Fruit fly (Drosophila melanogaster) whole organism: ENCODE results near the gene CG11999.

Experiments used
- CG8478 ChIP-seq: fragments of >200 bp; optimal IDR thresholded peaks from 2 replicates; lab custom pipeline; 2018; ENCODE audit warnings: inconsistent platforms
- Dll ChIP-seq: fragments of >200 bp; optimal IDR thresholded peaks from 2 replicates; lab custom pipeline; 2017
- EcR ChIP-seq, 2 experiments: fragments of >200 bp; optimal IDR thresholded peaks; 2 replicates each; lab custom pipeline; 2017; ENCODE audit warnings: missing biosample characterization in 2 of 2, missing genetic modification characterization in 2 of 2, missing genetic modification reagents in 2 of 2
- pan ChIP-seq: fragments of >200 bp; optimal IDR thresholded peaks from 2 replicates; lab custom pipeline; 2017
- psq ChIP-seq: fragments of >200 bp; optimal IDR thresholded peaks from 2 replicates; lab custom pipeline; 2017
- usp ChIP-seq: fragments of >200 bp; optimal IDR thresholded peaks from 2 replicates; lab custom pipeline; 2017; ENCODE audit warnings: missing biosample characterization, missing genetic modification characterization, mixed read lengths

CG11999 gene

DNA sequence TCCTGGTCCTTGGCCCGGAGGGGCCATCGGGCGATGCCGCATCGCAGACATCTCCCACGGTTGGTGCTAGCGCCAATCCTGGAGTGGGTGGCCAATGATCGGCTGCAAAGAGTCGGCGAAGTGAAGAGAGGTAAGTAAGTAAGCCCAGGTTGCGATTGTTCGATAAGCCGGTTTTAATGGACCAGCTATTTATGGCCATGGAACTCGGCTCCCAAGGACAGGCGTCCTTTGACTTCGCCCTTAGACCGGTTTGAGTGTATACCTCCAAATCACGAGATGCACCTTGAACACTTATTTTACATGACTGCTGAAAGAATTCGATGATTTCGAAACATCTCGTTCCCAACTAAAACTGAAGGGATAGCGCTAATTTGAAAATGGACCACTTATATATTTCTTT lies 31.2 kb upstream of the CG11999 start:
- TF ChIP-seq psq (lab: Kevin White, UChicago) (no peak), usp (GFP tag; lab: Kevin White, UChicago) (no peak), Dll (lab: Kevin White, UChicago) (no peak), CG8478 (lab: Kevin White, UChicago) (no peak), EcR (GFP tag; optimal IDR thresholded peaks at IDR 0.05; lab: Kevin White, UChicago) (no peak), pan (lab: Kevin White, UChicago) (no peak)

DNA sequence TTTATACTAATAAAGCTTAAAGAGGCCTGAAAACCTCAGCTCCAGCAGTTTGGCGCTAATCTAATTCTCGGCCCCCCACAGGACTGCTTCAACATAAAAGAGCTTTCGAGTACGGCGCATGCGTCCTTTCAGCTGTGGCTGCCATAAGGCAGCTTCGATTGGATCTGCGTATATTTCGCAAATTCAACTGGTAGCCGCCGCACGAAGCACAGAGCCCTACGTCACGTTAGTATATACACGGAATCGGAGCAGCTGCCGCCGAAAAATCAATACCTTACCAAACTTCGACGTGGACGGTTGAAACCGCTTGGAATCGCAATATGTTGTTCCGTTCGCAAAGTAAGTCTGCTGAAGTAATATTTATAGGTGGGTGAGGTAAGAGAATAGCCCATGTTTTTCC lies 22.1 kb upstream of the CG11999 start, which contains the start of gene 7B2:
Gene 7B2, plus strand, starts transcription at position 169 of the 400 bp plus-strand sequence.
- TF ChIP-seq EcR (GFP tag; optimal IDR thresholded peaks at IDR 0.05; lab: Kevin White, UChicago) (no peak), usp (GFP tag; lab: Kevin White, UChicago) (no peak), psq (lab: Kevin White, UChicago) (no peak), CG8478 (lab: Kevin White, UChicago) (no peak), Dll (lab: Kevin White, UChicago) (no peak), pan (lab: Kevin White, UChicago) (no peak)

DNA sequence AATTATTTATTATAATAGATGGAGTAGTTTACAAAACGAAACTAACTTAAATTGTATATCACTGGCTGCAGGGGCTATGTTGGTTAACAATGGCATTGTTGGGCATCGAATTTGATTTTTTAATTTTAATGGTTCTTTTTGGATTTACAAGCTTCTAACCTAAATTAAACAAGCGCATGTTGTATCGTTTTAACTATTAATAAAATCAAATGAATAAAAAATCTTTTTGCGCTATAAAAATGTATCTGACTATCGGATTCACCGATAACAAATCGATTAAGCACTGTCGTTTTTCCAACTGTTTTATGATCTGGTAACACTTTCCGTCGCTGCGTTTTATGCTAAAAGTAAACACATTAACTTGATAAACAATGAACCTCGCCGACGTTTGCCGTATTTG lies 20.2 kb upstream of the CG11999 start, which contains the start of the genes hd and CG14667:
Gene hd, minus strand, starts transcription at position 243 of the 400 bp plus-strand sequence.
Gene CG14667, plus strand, starts transcription at position 303 of the 400 bp plus-strand sequence.
- no peak for TF ChIP-seq usp (GFP tag; lab: Kevin White, UChicago)
- no peak for TF ChIP-seq psq (lab: Kevin White, UChicago)
- no peak for TF ChIP-seq EcR (GFP tag; optimal IDR thresholded peaks at IDR 0.05; lab: Kevin White, UChicago)
- no peak for TF ChIP-seq Dll (lab: Kevin White, UChicago)
- no peak for TF ChIP-seq CG8478 (lab: Kevin White, UChicago)

DNA sequence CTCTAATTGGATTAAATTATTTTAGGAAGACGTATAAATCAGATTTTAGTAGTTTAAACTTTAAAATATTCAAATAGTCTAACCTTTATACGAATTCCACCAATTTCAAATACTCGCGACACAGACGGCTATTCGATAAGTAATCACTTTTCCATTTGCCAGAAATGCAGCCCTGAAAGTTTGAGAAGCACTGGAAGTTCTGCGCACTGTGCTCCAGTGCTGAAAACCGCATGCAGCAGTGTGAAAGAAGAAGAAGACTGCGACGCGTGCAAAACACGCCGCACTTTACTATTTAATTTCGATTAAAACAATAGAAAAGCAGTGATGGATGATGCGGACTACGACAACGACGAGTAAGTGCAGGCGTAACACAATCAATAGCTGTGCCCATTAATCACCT lies 17.0 kb upstream of the CG11999 start, which contains the start of gene Polr2F:
Gene Polr2F, plus strand, starts transcription at position 233 of the 400 bp plus-strand sequence.
- TF ChIP-seq EcR (GFP tag; optimal IDR thresholded peaks at IDR 0.05; lab: Kevin White, UChicago) (no peak), psq (lab: Kevin White, UChicago) (peak; percentile 28)

DNA sequence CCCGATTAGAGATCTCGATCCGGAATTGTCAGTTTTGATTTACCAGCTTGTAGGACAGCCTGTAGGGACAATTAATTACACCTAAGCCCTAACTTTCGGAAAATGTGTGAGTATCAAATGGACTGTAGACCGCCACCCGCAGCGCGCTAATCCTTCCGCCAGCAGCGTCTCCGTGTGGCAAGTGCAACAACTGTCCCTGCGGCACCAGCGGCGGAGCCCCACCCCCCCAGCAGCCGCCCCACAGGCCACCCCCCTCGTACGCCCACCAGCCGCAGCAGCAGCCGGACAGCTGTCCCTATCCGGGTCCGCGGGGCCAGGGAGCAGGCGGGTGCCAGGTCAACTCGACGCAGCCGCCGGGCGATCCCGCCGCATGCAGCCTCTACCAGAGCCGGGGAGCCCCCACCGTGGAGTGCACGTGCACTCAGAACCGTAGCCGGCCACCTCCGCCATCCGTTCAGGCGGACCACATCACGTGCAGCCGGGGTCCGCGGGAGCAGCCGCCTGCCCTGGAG lies 15.0 kb upstream of the CG11999 start, which contains the start of the genes CG31542 and CG34277:
Gene CG31542, plus strand, starts transcription at position 51 of the 512 bp plus-strand sequence.
Gene CG34277, plus strand, starts transcription at position 51 of the 512 bp plus-strand sequence.
- no peak for TF ChIP-seq Dll (lab: Kevin White, UChicago)
- TF ChIP-seq EcR (GFP tag; optimal IDR thresholded peaks at IDR 0.05; lab: Kevin White, UChicago) = no peak
- TF ChIP-seq CG8478 (lab: Kevin White, UChicago) = no peak
- TF ChIP-seq psq (lab: Kevin White, UChicago) = no peak
- TF ChIP-seq usp (GFP tag; lab: Kevin White, UChicago) = no peak
- no peak for TF ChIP-seq pan (lab: Kevin White, UChicago)

DNA sequence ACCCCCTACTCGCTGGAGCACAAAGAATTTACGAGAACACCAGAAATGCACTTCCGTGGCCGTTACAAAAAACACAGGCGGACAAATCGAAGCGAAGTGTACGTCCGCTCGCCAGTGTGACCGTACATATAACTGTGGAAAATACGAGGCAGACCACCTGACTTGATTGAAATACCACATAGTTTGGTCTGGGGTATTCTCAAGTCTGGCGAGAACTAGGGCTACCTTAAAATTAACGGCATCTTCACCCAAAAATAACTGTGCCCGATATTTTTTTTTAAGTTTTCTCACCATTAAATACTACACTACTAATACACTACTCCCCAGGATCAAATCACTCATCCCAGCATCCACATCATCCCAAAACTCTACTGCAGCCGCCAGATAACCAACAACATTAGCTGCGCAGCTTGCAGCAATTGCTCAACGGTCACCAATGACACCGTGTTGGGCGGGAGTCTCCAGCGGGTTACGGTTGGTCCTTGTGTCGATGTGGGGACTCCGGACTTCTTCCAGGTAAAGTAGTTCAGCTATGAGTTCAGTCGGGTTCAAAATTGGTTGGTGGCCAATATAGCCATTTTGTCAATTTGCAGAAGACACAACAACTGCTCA lies 13.7 kb upstream of the CG11999 start, which contains the start of gene Cerk:
Gene Cerk, minus strand, starts transcription at position 137 of the 612 bp plus-strand sequence.
- TF ChIP-seq usp (GFP tag; lab: Kevin White, UChicago) = no peak
- no peak for TF ChIP-seq CG8478 (lab: Kevin White, UChicago)
- TF ChIP-seq EcR (GFP tag; optimal IDR thresholded peaks at IDR 0.05; lab: Kevin White, UChicago) = no peak
- TF ChIP-seq Dll (lab: Kevin White, UChicago) = no peak
- no peak for TF ChIP-seq psq (lab: Kevin White, UChicago)
- no peak for TF ChIP-seq pan (lab: Kevin White, UChicago)

DNA sequence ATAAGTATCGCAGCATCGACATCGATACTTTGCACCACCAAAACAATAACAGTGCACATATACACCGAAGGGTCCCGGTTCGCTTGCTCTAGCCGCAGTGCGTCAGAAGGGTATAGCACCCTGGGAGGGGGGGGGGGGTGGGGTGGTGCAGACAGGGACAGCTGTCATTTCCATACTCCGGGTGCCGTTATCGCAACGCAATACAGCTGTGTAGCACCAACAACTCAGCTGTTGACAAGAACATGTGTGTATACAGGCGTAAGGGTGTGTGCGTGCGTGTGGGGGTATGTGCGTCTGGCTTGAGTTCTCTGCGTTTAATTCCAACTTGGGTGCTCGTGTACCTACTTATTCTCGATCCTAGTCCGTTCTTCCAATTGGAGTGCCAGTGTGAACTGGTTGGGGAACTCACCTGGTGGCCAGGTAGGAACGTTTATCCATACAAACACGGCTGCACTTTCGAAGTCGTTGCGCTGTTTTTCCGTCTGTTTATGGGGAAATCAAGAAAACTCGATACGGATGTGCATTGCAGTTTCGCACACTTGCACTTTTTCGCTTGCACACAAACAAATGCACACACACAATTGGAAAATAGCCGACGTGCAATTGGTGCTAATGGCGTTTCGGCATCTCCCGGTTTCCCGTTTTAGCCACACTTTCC lies 13.1 kb upstream of the CG11999 start:
- TF ChIP-seq CG8478 (lab: Kevin White, UChicago) = no peak

DNA sequence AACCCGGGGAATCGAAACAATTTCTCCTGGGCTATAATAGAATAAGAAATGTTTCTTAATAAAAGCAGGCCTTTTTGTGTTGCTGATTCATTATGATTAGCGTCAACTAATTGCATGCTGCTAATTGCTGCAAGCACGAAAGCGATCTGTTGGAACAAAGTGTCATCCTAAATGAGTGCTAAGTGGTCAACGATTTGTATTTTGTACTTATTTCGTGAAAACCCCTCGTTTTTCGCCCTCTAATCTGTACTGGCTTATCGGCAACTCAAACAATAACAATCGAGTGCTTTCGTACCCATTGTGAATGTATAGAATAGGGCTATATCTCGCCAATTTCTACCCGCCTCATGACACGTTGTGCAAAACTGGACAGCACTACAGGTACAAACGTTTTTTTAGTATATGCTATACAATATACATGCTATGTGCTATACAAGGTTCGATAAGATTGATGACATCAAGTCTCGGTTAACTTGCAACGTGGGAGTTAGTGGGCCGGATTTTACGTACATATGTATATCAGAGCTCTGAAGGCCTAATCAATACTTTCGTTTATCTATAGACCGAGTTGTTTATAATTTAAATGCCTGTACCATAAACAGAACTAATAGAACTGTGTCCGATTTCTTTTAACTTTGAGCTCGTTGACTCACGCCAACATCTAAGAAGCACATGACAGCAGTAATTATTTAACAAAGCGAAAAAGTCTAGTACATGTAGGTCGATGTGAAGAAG lies 10.2 kb upstream of the CG11999 start:
- TF ChIP-seq EcR (GFP tag; optimal IDR thresholded peaks at IDR 0.05; lab: Kevin White, UChicago) (no peak), Dll (lab: Kevin White, UChicago) (no peak), usp (GFP tag; lab: Kevin White, UChicago) (no peak), CG8478 (lab: Kevin White, UChicago) (no peak), pan (lab: Kevin White, UChicago) (no peak), psq (lab: Kevin White, UChicago) (no peak)

DNA sequence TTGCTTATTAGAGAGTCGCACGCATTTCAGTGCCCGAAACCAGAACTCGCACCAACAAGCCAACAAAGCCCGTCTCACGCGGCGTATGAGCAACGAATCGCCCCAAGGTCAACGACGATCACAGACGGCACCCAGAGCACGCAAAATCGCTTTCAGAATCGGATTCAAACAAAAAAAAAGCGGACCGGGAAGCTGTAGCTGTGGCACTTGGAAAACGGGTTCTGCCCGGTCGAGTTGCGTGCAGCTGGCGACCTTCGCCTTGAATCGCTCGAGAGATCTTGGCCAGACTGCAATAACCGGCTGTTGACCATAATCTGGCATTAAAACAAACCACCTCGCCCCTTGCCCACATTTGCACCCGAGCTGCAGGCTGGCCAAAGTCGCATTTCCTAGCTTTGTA lies 8.9 kb upstream of the CG11999 start:
- TF ChIP-seq Dll (lab: Kevin White, UChicago) (no peak), pan (lab: Kevin White, UChicago) (no peak), CG8478 (lab: Kevin White, UChicago) (no peak), EcR (GFP tag; optimal IDR thresholded peaks at IDR 0.05; lab: Kevin White, UChicago) (no peak), usp (GFP tag; lab: Kevin White, UChicago) (no peak), psq (lab: Kevin White, UChicago) (no peak)

DNA sequence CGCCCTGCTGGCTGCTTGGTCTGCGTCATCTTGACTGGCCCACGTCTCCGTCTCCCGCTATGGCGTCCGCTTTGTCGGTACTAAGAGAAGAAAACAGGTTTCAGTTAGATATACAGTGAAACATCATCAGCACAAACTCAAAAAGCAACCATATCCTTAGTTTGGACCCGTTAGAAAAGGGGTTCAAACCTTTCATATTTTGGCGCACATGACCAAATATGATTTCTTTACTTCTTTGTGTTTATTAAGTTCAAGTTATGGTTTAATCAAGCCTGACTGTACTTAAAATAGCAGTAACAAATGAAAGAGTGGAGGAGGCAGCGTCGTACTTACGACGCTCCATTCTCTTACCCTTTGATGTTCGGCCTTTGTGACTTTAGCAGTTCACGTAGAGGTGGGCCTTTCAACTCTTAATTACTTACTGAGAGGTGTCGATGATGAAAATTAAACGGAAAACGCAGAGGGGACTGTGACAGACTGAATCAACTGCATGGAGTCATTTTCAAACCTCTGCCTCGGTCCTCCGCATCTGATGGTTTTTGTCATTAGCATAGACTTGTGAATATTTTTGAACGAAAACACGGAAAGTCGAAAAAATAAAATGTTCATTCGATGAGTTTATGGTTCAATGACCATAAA lies 7.3 kb upstream of the CG11999 start:
- no peak for TF ChIP-seq pan (lab: Kevin White, UChicago)
